Worm (Caenorhabditis elegans): ENCODE measurements around the gene H20J04.1.
A peak's percentile ranks its signal among the peaks of the same experiment; 100 is the strongest.

The H20J04.1 gene

ce11 chrII:4341484-4341883 lies 13.9 kb upstream of the H20J04.1 start:
- TF ChIP-seq Y95B8A.8 (GFP tag; IDR thresholded peaks at IDR 0.05) (no peak), K12H6.12 (tag; optimal IDR thresholded peaks at IDR 0.05) (no peak), nfyb-1 (GFP tag; IDR thresholded peaks at IDR 0.05) (peak; percentile 90), ztf-6 (GFP tag; IDR thresholded peaks at IDR 0.05) (no peak)

ce11 chrII:4344317-4344716 lies 11.1 kb upstream of the H20J04.1 start:
- TF ChIP-seq zfh-2 (GFP tag; conservative IDR thresholded peaks at IDR 0.05) (peak; percentile 84), F49E8.2 (tag; optimal IDR thresholded peaks at IDR 0.05; ENCODE audit: insufficient read depth) (no peak), F57A8.1 (GFP tag; optimal IDR thresholded peaks at IDR 0.05) (no peak)

DNA sequence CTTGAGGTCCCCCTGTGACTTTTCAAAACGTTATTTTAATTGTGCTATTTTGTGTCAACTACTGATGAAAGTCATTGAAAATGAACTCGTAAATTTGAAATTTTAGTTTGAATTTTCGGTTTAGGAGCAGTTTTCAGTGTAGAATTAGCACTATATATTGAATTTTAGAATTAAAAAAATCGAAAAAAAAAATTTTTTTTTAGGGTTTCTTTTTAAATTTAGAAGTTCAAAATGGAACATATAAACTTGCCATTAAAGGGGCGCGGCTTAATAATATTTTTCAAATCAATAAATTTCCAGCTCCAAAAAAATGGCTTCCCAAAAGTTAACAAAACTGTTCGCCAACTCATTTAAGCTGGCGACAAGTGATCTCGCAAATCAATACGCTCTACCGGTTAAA lies 4.5 kb upstream of the H20J04.1 start, which contains the start of gene H20J04.9:
Gene H20J04.9, plus strand, starts transcription at position 301 of the 400 bp plus-strand sequence.
- TF ChIP-seq attf-6 (GFP tag; IDR thresholded peaks at IDR 0.05): no peak
- TF ChIP-seq fkh-3 (tag; optimal IDR thresholded peaks at IDR 0.05): no peak
- TF ChIP-seq hlh-12 (tag; optimal IDR thresholded peaks at IDR 0.05): no peak
- no peak for TF ChIP-seq unc-130 (GFP tag; optimal IDR thresholded peaks at IDR 0.05)
- no peak for TF ChIP-seq K12H6.12 (tag; optimal IDR thresholded peaks at IDR 0.05)
- no peak for TF ChIP-seq nhr-80 (tag; optimal IDR thresholded peaks at IDR 0.05)
- TF ChIP-seq ama-1 (optimal IDR thresholded peaks at IDR 0.05): no peak
- no peak for TF ChIP-seq ama-1 (GFP tag; optimal IDR thresholded peaks at IDR 0.05)
- no peak for TF ChIP-seq egl-18 (GFP tag; IDR thresholded peaks at IDR 0.05)
- TF ChIP-seq him-1 (tag; optimal IDR thresholded peaks at IDR 0.05): no peak
- TF ChIP-seq ceh-58 (GFP tag; IDR thresholded peaks at IDR 0.05): no peak
- no peak for TF ChIP-seq snpc-1.1 (tag; optimal IDR thresholded peaks at IDR 0.05; ENCODE audit: insufficient read depth)
- TF ChIP-seq let-607 (tag; optimal IDR thresholded peaks at IDR 0.05): no peak
- TF ChIP-seq madf-8 (GFP tag; conservative IDR thresholded peaks at IDR 0.05): no peak
- TF ChIP-seq mxl-1 (tag; optimal IDR thresholded peaks at IDR 0.05): no peak
- TF ChIP-seq snpc-1.3 (tag; optimal IDR thresholded peaks at IDR 0.05; ENCODE audit: insufficient read depth): no peak
- TF ChIP-seq zim-3 (tag; optimal IDR thresholded peaks at IDR 0.05): no peak
- TF ChIP-seq sea-2 (GFP tag; IDR thresholded peaks at IDR 0.05): no peak
- no peak for TF ChIP-seq nfya-2 (GFP tag; IDR thresholded peaks at IDR 0.05)
- TF ChIP-seq lin-35 (GFP tag; optimal IDR thresholded peaks at IDR 0.05): no peak
- no peak for TF ChIP-seq F57C9.4 (tag; optimal IDR thresholded peaks at IDR 0.05)

DNA sequence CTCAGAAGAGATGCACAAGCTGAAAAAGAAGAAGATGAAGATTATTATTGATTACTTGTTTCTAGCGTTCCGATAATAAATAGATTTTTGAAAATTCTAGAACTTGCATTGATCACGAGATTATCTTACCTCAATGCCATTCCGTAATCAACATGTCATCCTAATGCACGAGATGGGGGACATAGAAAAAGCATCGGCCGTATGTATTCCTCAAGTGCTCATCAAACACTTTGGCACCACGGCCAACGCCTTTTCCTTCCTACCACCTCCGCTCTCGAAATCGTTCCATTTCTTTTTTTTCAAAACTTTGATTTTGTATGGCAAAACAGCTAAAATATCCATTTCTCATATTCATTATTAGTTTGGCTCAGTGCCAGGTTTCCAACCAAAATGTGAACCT lies 3.4 kb downstream of the H20J04.1 start, which contains the start of gene lat-2:
Gene lat-2, plus strand, starts transcription at position 301 of the 400 bp plus-strand sequence.
- no peak for TF ChIP-seq lin-54 (GFP tag; optimal IDR thresholded peaks at IDR 0.05)
- no peak for TF ChIP-seq ama-1 (optimal IDR thresholded peaks at IDR 0.05)
- TF ChIP-seq ama-1 (GFP tag; optimal IDR thresholded peaks at IDR 0.05): no peak
- TF ChIP-seq ztf-18 (tag; optimal IDR thresholded peaks at IDR 0.05): no peak
- TF ChIP-seq Y53F4B.3 (GFP tag; IDR thresholded peaks at IDR 0.05): no peak
- TF ChIP-seq F55B11.4 (tag; optimal IDR thresholded peaks at IDR 0.05; ENCODE audit: borderline replicate concordance, insufficient read depth): no peak
- no peak for TF ChIP-seq rpc-1 (optimal IDR thresholded peaks at IDR 0.05)
- TF ChIP-seq rpc-1 (tag; optimal IDR thresholded peaks at IDR 0.05): no peak
- TF ChIP-seq attf-3 (GFP tag; conservative IDR thresholded peaks at IDR 0.05): no peak
- no peak for TF ChIP-seq lag-1 (GFP tag; IDR thresholded peaks at IDR 0.05)
- TF ChIP-seq lsl-1 (GFP tag; optimal IDR thresholded peaks at IDR 0.05): no peak

All from whole organism, young adult.